Worm (Caenorhabditis elegans) whole organism, young adult: Measurements from ENCODE around the gene R10E11.5.

Source experiments
- C17E4.6 ChIP-seq: fragments of 200-800 bp; sonication (Bioruptor generic); IDR thresholded peaks from 2 replicates; pipeline ENCODE4 v1.3.6; 2022; ENCODE audit warnings: missing genetic modification reagents, missing genetic modification characterization, missing compliant biosample characterization
- D2030.7 ChIP-seq: fragments of 200-800 bp; sonication (Bioruptor generic); IDR thresholded peaks from 2 replicates; pipeline ENCODE4 v1.3.6; 2022; ENCODE audit warnings: missing genetic modification reagents, missing genetic modification characterization, missing compliant biosample characterization
- F10E7.11 ChIP-seq: sonication (generic microtip); optimal IDR thresholded peaks from 2 replicates; lab custom pipeline; 2017; ENCODE audit warnings: mild to moderate bottlenecking, missing genetic modification characterization, moderate library complexity, missing compliant biosample characterization
- F23B12.7 ChIP-seq: sonication (generic microtip); optimal IDR thresholded peaks from 2 replicates; lab custom pipeline; 2017; ENCODE audit warnings: missing genetic modification characterization, mild to moderate bottlenecking, missing compliant biosample characterization, antibody characterized with exemption, moderate library complexity; ENCODE audit not compliant: insufficient read depth
- F57A8.1 ChIP-seq: fragments of 200-800 bp; sonication (Bioruptor generic); optimal IDR thresholded peaks from 2 replicates; lab custom pipeline; 2018; ENCODE audit warnings: mild to moderate bottlenecking, missing genetic modification characterization, moderate library complexity, missing compliant biosample characterization
- F57C9.4 ChIP-seq: sonication (generic microtip); optimal IDR thresholded peaks from 2 replicates; lab custom pipeline; 2017; ENCODE audit warnings: mild to moderate bottlenecking, missing genetic modification characterization, missing compliant biosample characterization
- T26A5.8 ChIP-seq: sonication (generic microtip); optimal IDR thresholded peaks from 2 replicates; lab custom pipeline; 2016; ENCODE audit warnings: missing genetic modification characterization, missing compliant biosample characterization
- Y95B8A.8 ChIP-seq: fragments of 200-800 bp; sonication (Bioruptor generic); IDR thresholded peaks from 2 replicates; pipeline ENCODE4 v1.3.6; 2022; ENCODE audit warnings: missing genetic modification reagents, missing genetic modification characterization, missing compliant biosample characterization
- ZK185.1 ChIP-seq: sonication (generic microtip); optimal IDR thresholded peaks from 2 replicates; lab custom pipeline; 2016; ENCODE audit warnings: mild to moderate bottlenecking, missing genetic modification characterization, missing compliant biosample characterization; ENCODE audit not compliant: poor library complexity, severe bottlenecking
- akir-1 ChIP-seq: fragments of 200-800 bp; sonication (Bioruptor generic); optimal IDR thresholded peaks from 2 replicates; lab custom pipeline; 2018; ENCODE audit warnings: mild to moderate bottlenecking, missing genetic modification characterization, moderate library complexity, missing compliant biosample characterization
- ama-1 ChIP-seq, 3 experiments: fragments of 150-350 bp in 1 of 3; sonication (generic microtip) in 2 of 3; optimal IDR thresholded peaks; 2 replicates each; lab custom pipeline; 2014 to 2018; ENCODE audit warnings: missing biosample characterization in 2 of 3, missing genetic modification characterization in 2 of 3, missing genetic modification reagents in 2 of 3
- atf-7 ChIP-seq: sonication (generic microtip); optimal IDR thresholded peaks from 2 replicates; lab custom pipeline; 2017; ENCODE audit warnings: mild to moderate bottlenecking, missing genetic modification characterization, missing compliant biosample characterization
- cebp-1 ChIP-seq, 2 experiments: fragments of 200-800 bp in 1 of 2; sonication (Bioruptor generic) in 1 of 2; sonication (generic microtip) in 1 of 2; IDR thresholded peaks in 1 of 2; optimal IDR thresholded peaks in 1 of 2; 2 replicates each; pipeline versions ENCODE4 v1.3.6 to Lab custom; 2017 to 2022; ENCODE audit warnings: missing compliant biosample characterization in 2 of 2, missing genetic modification characterization in 2 of 2, mild to moderate bottlenecking in 1 of 2, missing genetic modification reagents in 1 of 2, moderate library complexity in 1 of 2
- ceh-40 ChIP-seq: fragments of 200-800 bp; sonication (Bioruptor generic); IDR thresholded peaks from 2 replicates; pipeline ENCODE4 v1.3.6; 2022; ENCODE audit warnings: missing genetic modification characterization, missing compliant biosample characterization
- ceh-79 ChIP-seq: sonication (generic microtip); optimal IDR thresholded peaks from 2 replicates; lab custom pipeline; 2017; ENCODE audit warnings: mild to moderate bottlenecking, missing genetic modification characterization, missing compliant biosample characterization
- ceh-91 ChIP-seq: fragments of 200-800 bp; sonication (Bioruptor generic); IDR thresholded peaks from 2 replicates; pipeline ENCODE4 v1.3.6; 2022; ENCODE audit warnings: missing genetic modification reagents, missing genetic modification characterization, missing compliant biosample characterization
- dpff-1 ChIP-seq: sonication (generic microtip); optimal IDR thresholded peaks from 2 replicates; lab custom pipeline; 2017; ENCODE audit warnings: mild to moderate bottlenecking, missing genetic modification characterization, missing compliant biosample characterization
- egl-18 ChIP-seq: fragments of 200-800 bp; sonication (Bioruptor generic); IDR thresholded peaks from 2 replicates; pipeline ENCODE4 v1.3.6; 2022; ENCODE audit warnings: missing genetic modification reagents, missing genetic modification characterization, missing compliant biosample characterization
- hmg-1.2 ChIP-seq: fragments of 200-800 bp; sonication (Bioruptor generic); IDR thresholded peaks from 2 replicates; pipeline ENCODE4 v1.3.6; 2022; ENCODE audit warnings: missing genetic modification reagents, missing genetic modification characterization, missing compliant biosample characterization
- hsf-1 ChIP-seq: fragments of 200-800 bp; sonication (Bioruptor generic); IDR thresholded peaks from 2 replicates; pipeline ENCODE4 v1.3.6; 2022; ENCODE audit warnings: missing genetic modification reagents, missing genetic modification characterization, missing compliant biosample characterization
- lin-40 ChIP-seq: sonication (generic microtip); optimal IDR thresholded peaks from 2 replicates; lab custom pipeline; 2016; ENCODE audit warnings: missing genetic modification characterization, mild to moderate bottlenecking, missing compliant biosample characterization, missing genotype, missing genetic modification reagents
- lin-54 ChIP-seq: fragments of 200-800 bp; sonication (Bioruptor generic); optimal IDR thresholded peaks from 2 replicates; lab custom pipeline; 2018; ENCODE audit warnings: mild to moderate bottlenecking, missing genetic modification characterization, missing compliant biosample characterization
- madf-3 ChIP-seq: fragments of 200-800 bp; sonication (Bioruptor generic); IDR thresholded peaks from 2 replicates; pipeline ENCODE4 v1.3.6; 2022; ENCODE audit warnings: missing genetic modification reagents, missing genetic modification characterization, missing compliant biosample characterization
- madf-6 ChIP-seq: fragments of 200-800 bp; sonication (Bioruptor generic); IDR thresholded peaks from 2 replicates; pipeline ENCODE4 v1.3.6; 2022; ENCODE audit warnings: missing genetic modification reagents, missing genetic modification characterization, missing compliant biosample characterization
- mcd-1 ChIP-seq: fragments of 200-800 bp; sonication (Bioruptor generic); IDR thresholded peaks from 2 replicates; pipeline ENCODE4 v1.3.6; 2022; ENCODE audit warnings: missing genetic modification reagents, missing genetic modification characterization, missing compliant biosample characterization
- mel-28 ChIP-seq: sonication (generic microtip); optimal IDR thresholded peaks from 2 replicates; lab custom pipeline; 2016; ENCODE audit warnings: borderline replicate concordance, mild to moderate bottlenecking, missing genetic modification characterization, missing compliant biosample characterization
- nhr-80 ChIP-seq: sonication (generic microtip); optimal IDR thresholded peaks from 2 replicates; lab custom pipeline; 2016; ENCODE audit warnings: missing genetic modification characterization, missing compliant biosample characterization
- pbrm-1 ChIP-seq: fragments of 200-800 bp; sonication (Bioruptor generic); IDR thresholded peaks from 2 replicates; pipeline ENCODE4 v1.3.6; 2022; ENCODE audit warnings: missing genetic modification reagents, missing genetic modification characterization, missing compliant biosample characterization
- pha-4 ChIP-seq: fragments of 150-350 bp; sonication (generic microtip); optimal IDR thresholded peaks from 2 replicates; lab custom pipeline; 2014; ENCODE audit warnings: missing biosample characterization, missing genetic modification reagents, missing genetic modification characterization
- rcor-1 ChIP-seq: fragments of 200-800 bp; sonication (Bioruptor generic); IDR thresholded peaks from 2 replicates; pipeline ENCODE4 v1.3.6; 2022; ENCODE audit warnings: missing genetic modification reagents, missing genetic modification characterization, missing compliant biosample characterization
- rec-8 ChIP-seq, 2 experiments: sonication (generic microtip); optimal IDR thresholded peaks; 2 replicates each; lab custom pipeline; 2016; ENCODE audit warnings: mild to moderate bottlenecking in 2 of 2, missing genetic modification characterization in 2 of 2, missing genetic modification reagents in 2 of 2, missing genotype in 2 of 2, missing biosample characterization in 1 of 2, missing compliant biosample characterization in 1 of 2, moderate library complexity in 1 of 2
- repo-1 ChIP-seq: sonication (generic microtip); optimal IDR thresholded peaks from 2 replicates; lab custom pipeline; 2017; ENCODE audit warnings: mild to moderate bottlenecking, missing genetic modification characterization, missing compliant biosample characterization
- snpc-1.3 ChIP-seq: sonication (generic microtip); optimal IDR thresholded peaks from 2 replicates; lab custom pipeline; 2017; ENCODE audit warnings: missing genetic modification characterization, mild to moderate bottlenecking, missing compliant biosample characterization, antibody characterized with exemption, moderate library complexity, missing genotype, missing genetic modification reagents; ENCODE audit not compliant: insufficient read depth
- snpc-3.4 ChIP-seq: sonication (generic microtip); optimal IDR thresholded peaks from 2 replicates; lab custom pipeline; 2017; ENCODE audit warnings: missing genetic modification characterization, mild to moderate bottlenecking, missing compliant biosample characterization, antibody characterized with exemption, moderate library complexity, missing genotype, missing genetic modification reagents
- somi-1 ChIP-seq: fragments of 200-800 bp; sonication (Bioruptor generic); optimal IDR thresholded peaks from 2 replicates; lab custom pipeline; 2018; ENCODE audit warnings: mild to moderate bottlenecking, missing genetic modification characterization, missing compliant biosample characterization
- unc-62 ChIP-seq: fragments of 150-350 bp; optimal IDR thresholded peaks from 2 replicates; lab custom pipeline; 2014; ENCODE audit warnings: missing biosample characterization, missing genetic modification reagents, missing genetic modification characterization
- zfh-2 ChIP-seq: fragments of 200-800 bp; sonication (Bioruptor generic); conservative IDR thresholded peaks from 2 replicates; pipeline ENCODE4 v1.3.6; 2022; ENCODE audit warnings: missing genetic modification reagents, missing genetic modification characterization, missing compliant biosample characterization
- zim-3 ChIP-seq: sonication (generic microtip); optimal IDR thresholded peaks from 2 replicates; lab custom pipeline; 2017; ENCODE audit warnings: mild to moderate bottlenecking, missing genetic modification characterization, moderate library complexity, missing compliant biosample characterization
- ztf-22 ChIP-seq: fragments of 200-800 bp; sonication (Bioruptor generic); optimal IDR thresholded peaks from 2 replicates; lab custom pipeline; 2018; ENCODE audit warnings: mild to moderate bottlenecking, missing genetic modification characterization, moderate library complexity, missing compliant biosample characterization
- ztf-3 ChIP-seq: fragments of 200-800 bp; sonication (Bioruptor generic); optimal IDR thresholded peaks from 2 replicates; lab custom pipeline; 2018; ENCODE audit warnings: mild to moderate bottlenecking, missing genetic modification characterization, missing compliant biosample characterization

R10E11.5 gene

DNA sequence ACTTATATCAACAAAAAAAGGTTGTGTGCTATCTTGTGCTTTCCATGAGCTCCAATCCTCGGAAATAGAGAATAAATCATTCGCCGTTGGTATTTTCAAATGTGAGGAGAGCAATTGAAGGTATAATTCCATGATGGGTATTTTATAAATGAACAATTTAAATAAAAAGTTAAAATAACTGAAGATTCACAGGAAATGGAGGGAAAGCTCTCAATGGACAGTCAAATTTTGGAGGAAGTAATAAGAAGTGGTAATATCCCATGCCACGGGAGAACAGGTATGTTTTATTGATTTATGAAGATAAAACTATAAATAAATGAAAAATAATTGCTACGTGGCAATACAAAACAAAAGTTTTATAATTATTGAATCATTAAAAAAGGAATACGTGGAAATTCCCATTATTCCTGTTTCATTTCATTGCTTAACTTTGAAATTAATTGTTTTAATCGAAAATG lies 6.3 kb downstream of the R10E11.5 start (continued):
- TF ChIP-seq ZK185.1 (tag; lab: Kevin White, UChicago): no peak
- peak; percentile 62 for TF ChIP-seq F10E7.11 (tag; lab: Kevin White, UChicago)
- no peak for TF ChIP-seq zim-3 (tag; lab: Kevin White, UChicago)
- TF ChIP-seq pha-4: no peak
- TF ChIP-seq hmg-1.2: peak; percentile 22; the same call in 1 of the 2 replicates
- no peak for TF ChIP-seq rcor-1 (GFP tag; lab: Robert Waterston, UW)
- no peak; the same call in 1 of the 2 replicates for TF ChIP-seq Y95B8A.8
- TF ChIP-seq ztf-22 (GFP tag; lab: Kevin White, UChicago): no peak
- no peak for TF ChIP-seq snpc-3.4 (tag; lab: Kevin White, UChicago)
- peak; percentile 57 for TF ChIP-seq ztf-3 (GFP tag; lab: Kevin White, UChicago)

DNA sequence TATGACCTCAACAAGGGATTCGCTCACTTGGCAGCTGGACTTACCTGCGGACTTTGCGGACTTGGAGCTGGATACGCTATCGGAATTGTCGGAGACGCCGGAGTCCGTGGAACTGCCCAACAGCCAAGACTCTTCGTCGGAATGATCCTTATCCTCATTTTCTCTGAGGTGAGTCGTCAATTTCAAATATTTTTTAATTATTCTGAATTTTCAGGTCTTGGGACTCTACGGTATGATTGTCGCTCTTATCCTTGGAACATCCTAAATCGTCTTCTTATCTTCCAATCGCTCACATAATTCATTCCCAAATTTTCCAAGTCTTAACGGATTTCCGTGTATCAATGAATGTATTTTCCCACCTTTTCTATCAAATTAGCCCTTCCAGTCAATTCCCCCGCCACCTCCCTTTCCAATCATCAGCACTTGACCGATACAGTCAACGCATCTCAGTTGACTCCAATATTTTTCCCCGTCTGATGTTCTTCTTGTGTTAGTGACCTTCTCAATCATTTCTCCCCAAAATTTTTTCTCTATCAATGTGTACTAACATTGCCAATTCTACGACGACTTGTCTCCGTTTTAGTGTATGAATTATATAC lies 6.9 kb downstream of the R10E11.5 start, which contains the start of gene R10E11.6:
Gene R10E11.6 (plus strand): TSS at position 524 of the 599 bp plus-strand sequence.
- TF ChIP-seq ama-1 (optimal IDR thresholded peaks at IDR 0.05; lab: Kevin White, UChicago) (no peak), ama-1 (GFP tag; optimal IDR thresholded peaks at IDR 0.05; lab: Kevin White, UChicago) (no peak), akir-1 (no peak), ceh-79 (tag; lab: Kevin White, UChicago) (no peak), snpc-1.3 (tag; lab: Kevin White, UChicago) (no peak), rec-8 (tag; optimal IDR thresholded peaks at IDR 0.05; lab: Kevin White, UChicago) (peak in 1 of 2 experiments; percentile 19), cebp-1 (GFP tag; IDR thresholded peaks at IDR 0.05; lab: Robert Waterston, UW) (no peak), cebp-1 (tag; optimal IDR thresholded peaks at IDR 0.05; lab: Kevin White, UChicago) (no peak)
- TF ChIP-seq, all 124 proteins: peak for 1

DNA sequence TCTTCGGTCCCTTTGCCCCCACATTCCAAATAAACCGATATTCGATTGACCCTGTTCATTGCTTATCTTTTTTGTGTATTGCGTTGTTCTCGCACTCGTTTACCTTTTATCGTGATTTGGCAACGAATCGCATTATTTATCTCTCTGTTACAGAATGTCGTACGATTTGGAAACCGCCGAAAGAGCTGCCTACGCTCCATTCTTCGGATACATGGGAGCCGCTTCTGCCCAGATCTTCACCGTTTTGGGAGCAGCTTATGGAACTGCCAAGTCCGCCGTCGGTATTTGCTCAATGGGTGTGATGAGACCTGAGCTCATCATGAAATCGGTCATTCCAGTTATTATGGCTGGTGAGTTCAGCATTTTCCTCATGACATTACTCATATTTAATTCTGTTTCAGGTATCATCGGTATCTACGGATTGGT lies 7.4 kb downstream of the R10E11.5 start, which contains the start of gene vha-2:
Gene vha-2 (plus strand): TSS at position 154 of the 426 bp plus-strand sequence.
- TF ChIP-seq dpff-1 (peak; percentile 11), lin-54 (GFP tag; lab: Kevin White, UChicago) (peak; percentile 3), somi-1 (GFP tag; lab: Kevin White, UChicago) (no peak), mcd-1 (GFP tag; lab: Robert Waterston, UW) (peak; percentile 62), rcor-1 (GFP tag; lab: Robert Waterston, UW) (no peak), hsf-1 (GFP tag; lab: Robert Waterston, UW) (peak; percentile 76), C17E4.6 (GFP tag; lab: Robert Waterston, UW) (peak; percentile 22; the same call in 1 of the 2 replicates), lin-40 (no peak), pbrm-1 (GFP tag; lab: Robert Waterston, UW) (peak; percentile 75), T26A5.8 (tag; lab: Kevin White, UChicago) (peak; percentile 30), ceh-40 (GFP tag; lab: Robert Waterston, UW) (0 out of 2 replicates have a peak, but pooled peaks have one; percentile 8), madf-6 (GFP tag; lab: Robert Waterston, UW) (peak; percentile 57), ZK185.1 (tag; lab: Kevin White, UChicago) (peak; percentile 37), atf-7 (tag; lab: Kevin White, UChicago) (peak; percentile 40), D2030.7 (GFP tag; lab: Robert Waterston, UW) (peak; percentile 10; the same call in 1 of the 2 replicates), F23B12.7 (tag; lab: Kevin White, UChicago) (no peak), pha-4 (no peak), ztf-3 (GFP tag; lab: Kevin White, UChicago) (no peak), egl-18 (GFP tag; lab: Robert Waterston, UW) (no peak), ceh-91 (GFP tag; lab: Robert Waterston, UW) (no peak), F57A8.1 (GFP tag; lab: Kevin White, UChicago) (no peak), nhr-80 (tag; lab: Kevin White, UChicago) (no peak), zfh-2 (GFP tag; lab: Robert Waterston, UW) (peak; percentile 30; the same call in 1 of the 2 replicates), hmg-1.2 (no peak; the same call in none of the 2 replicates), mel-28 (no peak), repo-1 (peak; percentile 62), madf-3 (GFP tag; lab: Robert Waterston, UW) (0 out of 2 replicates have a peak, but pooled peaks have one; percentile 64), unc-62 (GFP tag; lab: Kevin White, UChicago) (no peak), F57C9.4 (tag; lab: Kevin White, UChicago) (no peak)
